Worm (Caenorhabditis elegans): ENCODE data around the gene K03B8.8.
"Not testable (repeated sequence)": the region's sequence is repeated elsewhere in the genome, so short reads cannot be mapped to it uniquely, and the experiment has no call there.

Gene K03B8.8

DNA sequence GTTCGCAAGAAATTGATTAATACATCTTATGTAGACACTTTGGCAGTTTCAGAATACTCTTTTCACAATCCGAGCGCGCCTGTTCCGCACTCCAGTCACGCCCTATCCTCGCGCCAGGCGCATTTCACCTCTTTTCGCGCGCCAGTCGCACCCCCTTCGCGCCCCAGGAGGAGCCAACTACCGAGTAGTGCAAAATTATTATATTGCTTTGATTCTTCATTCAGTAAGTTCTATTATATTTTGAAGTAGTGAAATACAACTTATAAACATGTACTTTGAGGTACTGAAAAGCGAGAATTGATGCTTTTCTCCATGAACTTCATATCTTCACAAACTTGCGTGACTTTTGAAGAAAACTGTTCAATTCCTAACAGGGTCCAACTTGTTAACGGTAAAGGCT, 14.7 kb downstream of the K03B8.8 start, which contains the start of gene nas-18:
Gene nas-18 (plus strand): TSS at position 301 of the 400 bp plus-strand sequence.
- TF ChIP-seq dmd-4 (tag; optimal IDR thresholded peaks at IDR 0.05); mab-5 (tag; optimal IDR thresholded peaks at IDR 0.05); ama-1 (optimal IDR thresholded peaks at IDR 0.05): not testable (repeated sequence)

DNA sequence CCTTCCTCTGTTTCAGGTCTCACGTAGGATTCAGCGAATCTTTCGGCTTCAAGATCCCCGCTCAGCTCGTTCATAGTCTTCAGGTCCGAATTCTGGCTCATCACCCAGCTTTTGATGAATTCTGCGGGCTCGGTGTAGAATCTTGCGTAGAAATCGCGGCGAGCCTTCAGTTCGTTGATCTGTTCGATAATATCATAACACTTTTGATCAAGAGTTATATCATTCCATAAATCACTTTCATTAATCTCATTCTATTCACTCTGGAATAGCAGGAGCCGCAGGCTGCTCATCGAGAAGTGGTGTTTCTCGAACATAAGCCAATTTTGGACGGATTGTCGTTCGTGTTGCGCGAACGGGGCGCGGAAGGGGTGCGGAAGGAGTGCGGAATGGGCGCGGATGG, 15.8 kb downstream of the K03B8.8 start, which contains the start of gene K03B8.4:
Gene K03B8.4 (minus strand): TSS at position 101 of the 400 bp plus-strand sequence.
- TF ChIP-seq ceh-16, nhr-21, nhr-11 (tag; optimal IDR thresholded peaks at IDR 0.05): not testable (repeated sequence)

DNA sequence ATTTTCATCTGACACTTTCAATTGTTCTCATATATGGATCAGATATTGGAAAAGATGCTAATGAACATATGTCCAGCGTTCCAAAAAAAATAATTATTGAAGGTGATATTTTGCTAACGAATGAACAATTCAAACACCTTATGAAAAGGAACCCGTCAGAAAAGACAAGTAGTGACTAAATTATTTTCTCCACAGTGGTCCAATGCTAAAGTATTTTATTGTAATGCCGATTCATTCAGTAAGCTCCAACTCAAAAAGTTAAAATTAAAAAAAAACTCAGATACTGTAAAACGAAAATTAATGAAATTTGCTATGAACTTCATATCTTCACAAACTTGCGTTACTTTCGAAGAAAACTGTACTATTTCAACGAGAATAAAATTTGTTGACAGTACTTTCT, 18.8 kb downstream of the K03B8.8 start, which contains the start of gene nas-16:
Gene nas-16 (plus strand): TSS at position 301 of the 400 bp plus-strand sequence.
- no peak for TF ChIP-seq gmeb-1 (tag; optimal IDR thresholded peaks at IDR 0.05)
- TF ChIP-seq ceh-82 (tag; optimal IDR thresholded peaks at IDR 0.05), result no peak
- TF ChIP-seq F13H6.1 (tag; optimal IDR thresholded peaks at IDR 0.05), result no peak
- no peak for TF ChIP-seq mab-5 (tag; optimal IDR thresholded peaks at IDR 0.05)
- TF ChIP-seq zag-1 (tag; optimal IDR thresholded peaks at IDR 0.05), result no peak
- no peak for TF ChIP-seq elt-1 (tag; optimal IDR thresholded peaks at IDR 0.05)
- no peak for TF ChIP-seq blmp-1 (tag; optimal IDR thresholded peaks at IDR 0.05; ENCODE audit: insufficient read depth)
- TF ChIP-seq aly-2 (tag; optimal IDR thresholded peaks at IDR 0.05), result no peak
- TF ChIP-seq ZK546.5 (tag; optimal IDR thresholded peaks at IDR 0.05), result no peak
- no peak for TF ChIP-seq crh-2 (tag; optimal IDR thresholded peaks at IDR 0.05)
- TF ChIP-seq nhr-11 (tag; optimal IDR thresholded peaks at IDR 0.05), result no peak
- TF ChIP-seq sma-3 (GFP tag; optimal IDR thresholded peaks at IDR 0.05), result no peak
- no peak for TF ChIP-seq skn-1 (tag; optimal IDR thresholded peaks at IDR 0.05)
- no peak for TF ChIP-seq nhr-77 (tag; optimal IDR thresholded peaks at IDR 0.05)
- no peak for TF ChIP-seq sem-4 (tag; optimal IDR thresholded peaks at IDR 0.05)
- TF ChIP-seq nhr-23 (tag; optimal IDR thresholded peaks at IDR 0.05), result no peak
- TF ChIP-seq ztf-11 (tag; optimal IDR thresholded peaks at IDR 0.05), result no peak
- no peak for TF ChIP-seq nhr-12 (tag; optimal IDR thresholded peaks at IDR 0.05)
- no peak for TF ChIP-seq ama-1 (optimal IDR thresholded peaks at IDR 0.05)

DNA sequence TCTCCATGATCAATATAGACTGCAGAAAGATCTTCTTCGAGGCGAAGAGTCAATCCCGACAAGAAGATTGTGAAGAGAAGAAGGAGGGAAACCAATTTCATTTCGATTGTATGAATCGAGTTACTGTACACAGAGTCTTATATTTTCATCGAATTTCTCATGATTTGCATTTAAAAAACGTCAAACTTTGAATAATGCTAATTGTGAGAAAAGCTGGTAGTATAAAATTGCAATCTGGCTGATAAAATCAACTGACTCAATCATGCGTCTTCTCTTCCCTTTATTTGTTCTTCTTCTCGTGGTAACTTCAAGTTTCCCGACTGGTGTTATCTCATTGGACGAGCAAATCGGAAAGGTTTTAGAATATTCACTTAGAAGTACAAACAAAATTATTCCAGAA, 20.4 kb downstream of the K03B8.8 start, which contains the start of the genes K03B8.11 and K03B8.14:
Gene K03B8.11 (minus strand): TSS at position 101 of the 400 bp plus-strand sequence.
Gene K03B8.14 (plus strand): TSS at position 110 of the 400 bp plus-strand sequence.
- TF ChIP-seq unc-39 (tag; optimal IDR thresholded peaks at IDR 0.05) (no peak), lin-11 (tag; optimal IDR thresholded peaks at IDR 0.05) (no peak), ceh-16 (tag; optimal IDR thresholded peaks at IDR 0.05) (no peak), unc-62 (GFP tag; optimal IDR thresholded peaks at IDR 0.05) (no peak), mdl-1 (tag; optimal IDR thresholded peaks at IDR 0.05) (no peak), ceh-82 (tag; optimal IDR thresholded peaks at IDR 0.05) (no peak), gmeb-1 (tag; optimal IDR thresholded peaks at IDR 0.05) (no peak), snpc-4 (tag; optimal IDR thresholded peaks at IDR 0.05) (no peak), nhr-6 (tag; optimal IDR thresholded peaks at IDR 0.05) (no peak), mab-5 (tag; optimal IDR thresholded peaks at IDR 0.05) (no peak)

DNA sequence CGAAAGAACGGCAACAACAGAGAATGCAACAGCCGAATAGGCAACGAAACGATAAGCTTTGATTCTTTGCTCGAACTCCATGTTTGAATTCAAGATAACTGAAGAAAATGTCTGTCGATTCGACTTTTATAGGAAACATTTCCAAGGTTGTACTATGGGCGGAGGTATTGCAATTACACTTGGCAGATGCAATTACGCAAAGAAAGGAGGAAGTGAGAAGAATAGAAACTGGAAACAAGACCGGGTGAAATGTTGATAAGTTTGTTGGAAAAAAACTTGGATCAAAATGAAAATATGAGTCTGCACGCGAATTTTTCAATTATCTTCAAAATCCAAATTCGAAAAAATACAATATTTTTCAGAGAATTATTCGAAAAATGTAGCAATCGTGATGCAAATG, 21.0 kb downstream of the K03B8.8 start, which contains the start of gene col-155:
Gene col-155 (minus strand): TSS at position 101 of the 400 bp plus-strand sequence.
- no peak for TF ChIP-seq unc-62 (GFP tag; optimal IDR thresholded peaks at IDR 0.05)
- TF ChIP-seq peb-1 (tag; optimal IDR thresholded peaks at IDR 0.05), result no peak

DNA sequence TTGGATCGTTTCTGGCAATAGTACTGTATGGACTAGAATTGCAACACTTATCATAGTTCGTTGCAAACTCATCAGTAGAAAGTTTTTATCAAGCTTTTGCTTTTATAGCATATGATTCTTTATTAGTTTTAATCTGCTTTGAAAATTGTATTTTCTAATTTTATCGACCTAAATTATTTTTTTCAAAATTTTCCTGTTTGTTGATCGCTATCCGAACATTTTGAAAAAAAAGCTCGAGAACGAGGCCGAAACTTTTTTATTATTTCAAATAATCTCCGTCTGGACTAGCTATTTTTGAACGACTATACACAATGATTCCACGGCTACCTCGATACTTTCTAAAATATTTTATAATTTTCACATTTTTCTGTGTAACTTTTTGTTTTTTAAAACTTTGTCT, 24.4 kb downstream of the K03B8.8 start, which contains the start of gene F55C10.4:
Gene F55C10.4 (plus strand): TSS at position 301 of the 400 bp plus-strand sequence.
- no peak for TF ChIP-seq F13H6.1 (tag; optimal IDR thresholded peaks at IDR 0.05)
- TF ChIP-seq mab-5 (tag; optimal IDR thresholded peaks at IDR 0.05), result no peak
- TF ChIP-seq nhr-11 (tag; optimal IDR thresholded peaks at IDR 0.05), result no peak
- no peak for TF ChIP-seq nhr-77 (tag; optimal IDR thresholded peaks at IDR 0.05)
- TF ChIP-seq nhr-25 (tag; optimal IDR thresholded peaks at IDR 0.05), result no peak
- no peak for TF ChIP-seq ZK546.5 (tag; optimal IDR thresholded peaks at IDR 0.05)

DNA sequence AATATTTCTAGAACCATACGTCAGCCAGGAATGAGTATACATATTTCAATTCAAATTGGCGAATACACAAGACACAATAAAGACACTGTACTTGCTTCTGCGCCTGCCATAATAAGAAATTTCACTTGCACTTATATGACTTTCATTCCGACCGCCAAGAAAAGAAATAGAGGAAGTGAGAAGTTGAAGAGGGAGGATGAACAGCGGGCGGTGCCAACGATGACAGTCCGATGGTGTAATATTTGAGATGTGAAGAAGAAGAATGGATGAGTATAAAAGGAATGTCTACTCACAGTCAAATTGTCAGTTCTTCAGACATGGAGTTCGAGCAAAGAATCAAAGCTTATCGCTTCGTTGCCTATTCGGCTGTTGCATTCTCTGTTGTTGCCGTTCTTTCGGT, 25.7 kb downstream of the K03B8.8 start, which contains the start of gene col-154:
Gene col-154 (plus strand): TSS at position 301 of the 400 bp plus-strand sequence.
- no peak for TF ChIP-seq blmp-1 (tag; optimal IDR thresholded peaks at IDR 0.05; ENCODE audit: insufficient read depth)
- TF ChIP-seq dmd-4 (tag; optimal IDR thresholded peaks at IDR 0.05), result no peak
- no peak for TF ChIP-seq unc-62 (GFP tag; optimal IDR thresholded peaks at IDR 0.05)
- TF ChIP-seq aly-2 (tag; optimal IDR thresholded peaks at IDR 0.05), result no peak
- TF ChIP-seq ceh-82 (tag; optimal IDR thresholded peaks at IDR 0.05), result no peak
- TF ChIP-seq mab-5 (tag; optimal IDR thresholded peaks at IDR 0.05), result no peak
- no peak for TF ChIP-seq sma-3 (GFP tag; optimal IDR thresholded peaks at IDR 0.05)
- no peak for TF ChIP-seq lin-11 (tag; optimal IDR thresholded peaks at IDR 0.05)
- no peak for TF ChIP-seq sem-4 (tag; optimal IDR thresholded peaks at IDR 0.05)
- no peak for TF ChIP-seq nhr-12 (tag; optimal IDR thresholded peaks at IDR 0.05)
- TF ChIP-seq nhr-237 (tag; optimal IDR thresholded peaks at IDR 0.05), result no peak
- no peak for TF ChIP-seq snpc-4 (tag; optimal IDR thresholded peaks at IDR 0.05)
- no peak for TF ChIP-seq nhr-6 (tag; optimal IDR thresholded peaks at IDR 0.05)
- no peak for TF ChIP-seq elt-1 (tag; optimal IDR thresholded peaks at IDR 0.05)
- TF ChIP-seq skn-1 (tag; optimal IDR thresholded peaks at IDR 0.05), result no peak
- TF ChIP-seq C34F6.9 (tag; optimal IDR thresholded peaks at IDR 0.05), result no peak
- TF ChIP-seq nhr-129 (tag; optimal IDR thresholded peaks at IDR 0.05), result no peak
- TF ChIP-seq nhr-21 (tag; optimal IDR thresholded peaks at IDR 0.05), result no peak
